Worm (Caenorhabditis elegans) whole organism, L4 larva: ENCODE data around the gene nimk-1.
A peak's percentile ranks its signal among the peaks of the same experiment; 100 is the strongest.
"Not testable (repeated sequence)": the region's sequence is repeated elsewhere in the genome, so short reads cannot be mapped to it uniquely, and the experiment has no call there.

Source experiments
- F10B5.3 ChIP-seq: sonication (generic microtip); optimal IDR thresholded peaks from 2 replicates; lab custom pipeline; 2016; ENCODE audit warnings: mild to moderate bottlenecking, missing genetic modification characterization, missing compliant biosample characterization
- F26F4.8 ChIP-seq: fragments of 200-800 bp; sonication (Bioruptor generic); conservative IDR thresholded peaks from 2 replicates; pipeline ENCODE4 v1.3.6; 2022; ENCODE audit warnings: missing genetic modification characterization, missing compliant biosample characterization
- F49E8.2 ChIP-seq: sonication (generic microtip); optimal IDR thresholded peaks from 2 replicates; lab custom pipeline; 2016; ENCODE audit warnings: missing compliant biosample characterization, mild to moderate bottlenecking, missing genetic modification characterization, borderline replicate concordance
- T26A8.4 ChIP-seq: fragments of 200-800 bp; sonication (Bioruptor generic); IDR thresholded peaks from 2 replicates; pipeline ENCODE4 v1.3.6; 2022; ENCODE audit warnings: missing genetic modification characterization, missing compliant biosample characterization
- Y48G9A.11 ChIP-seq: fragments of 200-800 bp; sonication (Bioruptor generic); IDR thresholded peaks from 2 replicates; pipeline ENCODE4 v1.3.6; 2022; ENCODE audit warnings: missing genetic modification reagents, missing genetic modification characterization, missing compliant biosample characterization
- aha-1 ChIP-seq: fragments of 150-350 bp; peaks from one replicate; lab custom pipeline; 2014; ENCODE audit warnings: missing biosample characterization, missing genetic modification characterization
- ama-1 ChIP-seq: fragments of 150-350 bp; optimal IDR thresholded peaks from 2 replicates; lab custom pipeline; 2014; ENCODE audit warnings: inconsistent platforms, mixed read lengths
- arid-1 ChIP-seq: fragments of 200-800 bp; sonication (Bioruptor generic); conservative IDR thresholded peaks from 2 replicates; pipeline ENCODE4 v1.3.6; 2022; ENCODE audit warnings: missing genetic modification reagents, missing genetic modification characterization, missing compliant biosample characterization
- attf-4 ChIP-seq: sonication (generic microtip); optimal IDR thresholded peaks from 3 replicates; lab custom pipeline; 2017; ENCODE audit warnings: missing biosample characterization, missing genetic modification characterization
- ceh-32 ChIP-seq: sonication (generic microtip); optimal IDR thresholded peaks from 2 replicates; lab custom pipeline; 2016; ENCODE audit warnings: mild to moderate bottlenecking, missing genetic modification characterization, missing compliant biosample characterization; ENCODE audit not compliant: poor library complexity
- ceh-62 ChIP-seq: sonication (generic microtip); optimal IDR thresholded peaks from 2 replicates; lab custom pipeline; 2017; ENCODE audit warnings: missing biosample characterization, missing genetic modification characterization
- ces-1 ChIP-seq: fragments of 150-350 bp; sonication (generic microtip); optimal IDR thresholded peaks from 4 replicates; lab custom pipeline; 2014; ENCODE audit warnings: missing biosample characterization, missing genetic modification reagents, missing genetic modification characterization
- ctbp-1 ChIP-seq: fragments of 200-800 bp; sonication (Bioruptor generic); IDR thresholded peaks from 2 replicates; pipeline ENCODE4 v1.3.6; 2022; ENCODE audit warnings: missing genetic modification reagents, missing genetic modification characterization, missing compliant biosample characterization
- daf-16 ChIP-seq, 3 experiments: sonication (generic microtip); optimal IDR thresholded peaks; 2 replicates each; lab custom pipeline; 2016 to 2017; ENCODE audit warnings: missing genetic modification characterization in 3 of 3, missing genetic modification reagents in 3 of 3, mild to moderate bottlenecking in 2 of 3, missing compliant biosample characterization in 2 of 3, missing biosample characterization in 1 of 3, moderate library complexity in 1 of 3
- egl-43 ChIP-seq: fragments of 200-800 bp; sonication (Bioruptor generic); IDR thresholded peaks from 2 replicates; pipeline ENCODE4 v1.3.6; 2022; ENCODE audit warnings: missing genetic modification reagents, missing genetic modification characterization, missing compliant biosample characterization
- gei-8 ChIP-seq: fragments of 200-800 bp; sonication (Bioruptor generic); optimal IDR thresholded peaks from 2 replicates; lab custom pipeline; 2018; ENCODE audit warnings: mild to moderate bottlenecking, missing genetic modification characterization, missing compliant biosample characterization
- hif-1 ChIP-seq, 2 experiments: sonication (generic microtip); optimal IDR thresholded peaks; 2 replicates each; lab custom pipeline; 2016 to 2017; ENCODE audit warnings: missing compliant biosample characterization in 2 of 2, missing genetic modification characterization in 2 of 2, missing genetic modification reagents in 2 of 2, missing genotype in 2 of 2, mild to moderate bottlenecking in 1 of 2
- hlh-11 ChIP-seq: fragments of 200-800 bp; sonication (Bioruptor generic); optimal IDR thresholded peaks from 2 replicates; lab custom pipeline; 2018; ENCODE audit warnings: mild to moderate bottlenecking, missing genetic modification characterization, missing compliant biosample characterization
- hlh-30 ChIP-seq: sonication (generic microtip); optimal IDR thresholded peaks from 2 replicates; lab custom pipeline; 2017; ENCODE audit warnings: antibody characterized with exemption, mild to moderate bottlenecking, missing genetic modification characterization, missing compliant biosample characterization; ENCODE audit not compliant: insufficient read depth
- hmg-1.1 ChIP-seq: fragments of 200-800 bp; sonication (Bioruptor generic); IDR thresholded peaks from 2 replicates; pipeline ENCODE4 v1.3.6; 2022; ENCODE audit warnings: missing genetic modification reagents, missing genetic modification characterization, missing compliant biosample characterization
- lim-7 ChIP-seq: fragments of 200-800 bp; sonication (Bioruptor generic); IDR thresholded peaks from 2 replicates; pipeline ENCODE4 v1.3.6; 2022; ENCODE audit warnings: missing genetic modification characterization, missing compliant biosample characterization
- lin-1 ChIP-seq: fragments of 200-800 bp; sonication (Bioruptor generic); IDR thresholded peaks from 2 replicates; pipeline ENCODE4 v1.3.6; 2022; ENCODE audit warnings: missing genetic modification reagents, missing genetic modification characterization, missing compliant biosample characterization
- lin-13 ChIP-seq: fragments of 150-350 bp; optimal IDR thresholded peaks from 2 replicates; lab custom pipeline; 2014; ENCODE audit warnings: missing biosample characterization, missing genetic modification reagents, missing genetic modification characterization
- lin-38 ChIP-seq: fragments of 200-800 bp; sonication (Bioruptor generic); IDR thresholded peaks from 2 replicates; pipeline ENCODE4 v1.3.6; 2022; ENCODE audit warnings: missing genetic modification reagents, missing genetic modification characterization, missing compliant biosample characterization
- lsy-2 ChIP-seq, 2 experiments: fragments of 150-350 bp in 1 of 2; sonication (generic microtip) in 1 of 2; optimal IDR thresholded peaks; 2 replicates each; lab custom pipeline; 2014 to 2017; ENCODE audit warnings: missing biosample characterization in 2 of 2, missing genetic modification characterization in 2 of 2
- madf-9 ChIP-seq: fragments of 200-800 bp; sonication (Bioruptor generic); conservative IDR thresholded peaks from 2 replicates; pipeline ENCODE4 v1.3.6; 2022; ENCODE audit warnings: missing genetic modification reagents, missing genetic modification characterization, missing compliant biosample characterization
- mdt-29 ChIP-seq: fragments of 200-800 bp; sonication (Bioruptor generic); IDR thresholded peaks from 2 replicates; pipeline ENCODE4 v1.3.6; 2022; ENCODE audit warnings: missing genetic modification reagents, missing genetic modification characterization, missing compliant biosample characterization
- mes-2 ChIP-seq: sonication (generic microtip); optimal IDR thresholded peaks from 2 replicates; lab custom pipeline; 2016; ENCODE audit warnings: missing genotype, mild to moderate bottlenecking, missing genetic modification characterization, missing compliant biosample characterization; ENCODE audit not compliant: poor library complexity, severe bottlenecking
- mxl-3 ChIP-seq: fragments of 200-800 bp; sonication (Bioruptor generic); optimal IDR thresholded peaks from 2 replicates; lab custom pipeline; 2018; ENCODE audit warnings: mild to moderate bottlenecking, missing genetic modification characterization, missing compliant biosample characterization
- nhr-28 ChIP-seq: fragments of 150-350 bp; optimal IDR thresholded peaks from 2 replicates; lab custom pipeline; 2014; ENCODE audit warnings: missing biosample characterization, missing genetic modification characterization
- nhr-77 ChIP-seq: fragments of 150-350 bp; optimal IDR thresholded peaks from 2 replicates; lab custom pipeline; 2014; ENCODE audit warnings: missing biosample characterization, missing genetic modification characterization
- php-3 ChIP-seq: fragments of 200-800 bp; sonication (Bioruptor generic); IDR thresholded peaks from 2 replicates; pipeline ENCODE4 v1.3.6; 2022; ENCODE audit warnings: missing genetic modification reagents, missing genetic modification characterization, missing compliant biosample characterization
- pqm-1 ChIP-seq: sonication (generic microtip); optimal IDR thresholded peaks from 2 replicates; lab custom pipeline; 2017; ENCODE audit warnings: missing biosample characterization, missing genetic modification characterization
- rbr-2 ChIP-seq: sonication (generic microtip); optimal IDR thresholded peaks from 2 replicates; lab custom pipeline; 2016; ENCODE audit warnings: missing genotype, missing genetic modification characterization, missing compliant biosample characterization
- snpc-4 ChIP-seq: fragments of 150-350 bp; optimal IDR thresholded peaks from 2 replicates; lab custom pipeline; 2014; ENCODE audit warnings: missing biosample characterization, missing genetic modification characterization
- spr-1 ChIP-seq: sonication (generic microtip); optimal IDR thresholded peaks from 2 replicates; lab custom pipeline; 2016; ENCODE audit warnings: mild to moderate bottlenecking, missing genetic modification characterization, missing compliant biosample characterization
- spr-3 ChIP-seq: fragments of 200-800 bp; sonication (Bioruptor generic); optimal IDR thresholded peaks from 2 replicates; lab custom pipeline; 2018; ENCODE audit warnings: mild to moderate bottlenecking, missing genetic modification characterization, missing compliant biosample characterization
- tra-1 ChIP-seq: fragments of 200-800 bp; sonication (Bioruptor generic); IDR thresholded peaks from 2 replicates; pipeline ENCODE4 v1.3.6; 2022; ENCODE audit warnings: missing genetic modification reagents, missing genetic modification characterization, missing compliant biosample characterization
- unc-62 ChIP-seq, 3 experiments: fragments of 150-350 bp in 1 of 3; sonication (generic microtip); optimal IDR thresholded peaks in 2 of 3; peaks in 1 of 3; 1 replicate in 1 of 3; 2 replicates in 2 of 3; lab custom pipeline; 2014 to 2017; ENCODE audit warnings: missing biosample characterization in 3 of 3, missing genetic modification characterization in 3 of 3, missing genetic modification reagents in 3 of 3, missing genotype in 1 of 3
- vab-7 ChIP-seq: fragments of 200-800 bp; sonication (Bioruptor generic); IDR thresholded peaks from 2 replicates; pipeline ENCODE4 v1.3.6; 2022; ENCODE audit warnings: missing genetic modification reagents, missing genetic modification characterization, missing compliant biosample characterization
- zfp-3 ChIP-seq: fragments of 200-800 bp; sonication (Bioruptor generic); conservative IDR thresholded peaks from 2 replicates; pipeline ENCODE4 v1.3.6; 2022; ENCODE audit warnings: missing genetic modification reagents, missing genetic modification characterization, missing compliant biosample characterization
- zip-11 ChIP-seq: fragments of 200-800 bp; sonication (Bioruptor generic); IDR thresholded peaks from 2 replicates; pipeline ENCODE4 v1.3.6; 2022; ENCODE audit warnings: missing genetic modification characterization, missing compliant biosample characterization

Gene nimk-1

DNA sequence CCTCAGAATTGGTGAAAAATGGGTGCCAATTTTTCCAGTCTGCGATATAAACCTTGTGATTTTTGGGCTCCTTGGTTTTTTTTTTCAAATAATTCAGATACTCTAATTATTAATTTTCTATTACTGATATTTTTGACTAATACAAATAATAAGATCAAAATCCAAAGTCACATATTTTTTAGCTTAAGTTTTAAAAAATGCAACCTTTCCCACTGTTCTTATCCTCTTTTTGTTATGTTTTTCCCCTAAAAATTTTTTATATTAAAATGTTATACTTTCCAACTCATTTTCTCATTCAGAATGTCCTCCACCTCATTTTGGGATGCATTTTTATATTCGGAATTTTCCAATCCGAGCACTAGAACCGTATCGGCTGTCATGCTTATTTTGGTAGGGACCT is 4.6 kb upstream of the nimk-1 start, which contains the start of gene srx-120:
Gene srx-120, plus strand, starts transcription at position 301 of the 400 bp plus-strand sequence.
- no peak for TF ChIP-seq hlh-30 (tag; lab: Kevin White, UChicago)
- no peak for TF ChIP-seq spr-3 (GFP tag; lab: Kevin White, UChicago)
- no peak for TF ChIP-seq ceh-32
- no peak for TF ChIP-seq daf-16 (GFP tag; optimal IDR thresholded peaks at IDR 0.05; lab: Kevin White, UChicago)
- no peak for TF ChIP-seq daf-16 (tag; optimal IDR thresholded peaks at IDR 0.05; lab: Kevin White, UChicago)
- no peak for TF ChIP-seq hlh-11 (tag; lab: Kevin White, UChicago)
- no peak for TF ChIP-seq snpc-4 (tag; lab: Kevin White, UChicago)
- no peak for TF ChIP-seq nhr-77
- no peak for TF ChIP-seq ceh-62 (tag; lab: Kevin White, UChicago)
- TF ChIP-seq ces-1 (GFP tag; lab: Kevin White, UChicago): no peak
- no peak for TF ChIP-seq lin-1 (GFP tag; lab: Robert Waterston, UW)
- no peak for TF ChIP-seq nhr-28
- no peak for TF ChIP-seq aha-1 (tag; lab: Kevin White, UChicago)
- no peak for TF ChIP-seq zip-11
- TF ChIP-seq ama-1 (lab: Kevin White, UChicago): no peak
- no peak for TF ChIP-seq lim-7 (GFP tag; lab: Robert Waterston, UW)
- no peak for TF ChIP-seq lin-38 (GFP tag; lab: Robert Waterston, UW)

- not testable (repeated sequence) for TF ChIP-seq lsy-2 (tag; optimal IDR thresholded peaks at IDR 0.05; lab: Kevin White, UChicago); mxl-3 (GFP tag; lab: Kevin White, UChicago); madf-9 (GFP tag; lab: Robert Waterston, UW)
Observed at ce11 chrII:12536203-12536602, 650 bp downstream of the nimk-1 start, which contains the start of gene F49C5.3. TSS of gene F49C5.3 (plus strand) at chrII:12536503.

DNA sequence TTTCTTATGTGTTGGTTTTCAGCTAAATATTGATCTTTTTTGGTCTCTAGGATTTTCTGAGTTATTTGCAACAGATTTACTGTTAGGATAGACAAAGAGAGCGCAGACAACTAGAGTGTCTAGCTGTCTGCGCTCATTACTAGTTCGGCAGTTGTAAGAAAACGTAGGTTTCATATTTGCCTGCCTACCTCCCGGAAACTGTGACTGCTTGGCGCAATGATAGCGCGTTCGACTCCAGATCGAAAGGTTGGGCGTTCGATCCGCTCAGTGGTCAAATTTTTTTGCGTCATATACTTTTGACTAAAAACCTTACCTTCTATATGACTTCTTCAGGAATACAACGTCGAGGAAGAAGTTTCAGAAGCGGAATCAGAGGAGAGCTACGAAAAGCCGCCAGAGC is 3.8 kb downstream of the nimk-1 start:
- TF ChIP-seq gei-8 (GFP tag; lab: Kevin White, UChicago) (no peak), php-3 (GFP tag; lab: Robert Waterston, UW) (no peak), unc-62 (GFP tag; optimal IDR thresholded peaks at IDR 0.05 in 1 of 2; lab: Kevin White, UChicago) (peak in 1 of 2 experiments; percentile 89), unc-62 (tag; optimal IDR thresholded peaks at IDR 0.05; lab: Kevin White, UChicago) (no peak), F49E8.2 (tag; lab: Kevin White, UChicago) (no peak), attf-4 (tag; lab: Kevin White, UChicago) (no peak), T26A8.4 (GFP tag; lab: Robert Waterston, UW) (no peak), zip-11 (no peak), egl-43 (GFP tag; lab: Robert Waterston, UW) (peak; percentile 42; the same call in 1 of the 2 replicates)
- TF ChIP-seq, all 104 proteins: peak for 2

ce11 chrII:12541670-12542080 is 6.1 kb downstream of the nimk-1 start:
- TF ChIP-seq mes-2 (tag; lab: Kevin White, UChicago) (peak; percentile 42), ctbp-1 (GFP tag; lab: Robert Waterston, UW) (peak; percentile 73), F49E8.2 (tag; lab: Kevin White, UChicago) (peak; percentile 51), lin-13 (GFP tag; lab: Kevin White, UChicago) (peak; percentile 34), php-3 (GFP tag; lab: Robert Waterston, UW) (peak; percentile 64; the same call in 1 of the 2 replicates), rbr-2 (tag; lab: Kevin White, UChicago) (peak; percentile 27), egl-43 (GFP tag; lab: Robert Waterston, UW) (peak; percentile 70; the same call in 1 of the 2 replicates), madf-9 (GFP tag; lab: Robert Waterston, UW) (0 out of 2 replicates have a peak, but pooled peaks have one; percentile 12), spr-1 (tag; lab: Kevin White, UChicago) (peak; percentile 49), arid-1 (0 out of 2 replicates have a peak, but pooled peaks have one; percentile 17), zfp-3 (GFP tag; lab: Robert Waterston, UW) (peak; percentile 80), Y48G9A.11 (GFP tag; lab: Robert Waterston, UW) (peak; percentile 72; the same call in 1 of the 2 replicates), F10B5.3 (tag; lab: Kevin White, UChicago) (peak; percentile 10), hif-1 (tag; optimal IDR thresholded peaks at IDR 0.05; lab: Kevin White, UChicago) (peak in 1 of 2 experiments; percentile 39), vab-7 (peak; percentile 76), mdt-29 (GFP tag; lab: Robert Waterston, UW) (0 out of 2 replicates have a peak, but pooled peaks have one; percentile 19), tra-1 (GFP tag; lab: Robert Waterston, UW) (0 out of 2 replicates have a peak, but pooled peaks have one; percentile 47), F26F4.8 (GFP tag; lab: Robert Waterston, UW) (0 out of 2 replicates have a peak, but pooled peaks have one; percentile 8), lin-38 (GFP tag; lab: Robert Waterston, UW) (peak; percentile 79), hlh-30 (tag; lab: Kevin White, UChicago) (peak; percentile 35), nhr-28 (peak; percentile 12), pqm-1 (tag; lab: Kevin White, UChicago) (peak; percentile 11), nhr-77 (peak; percentile 35), hmg-1.1 (peak; percentile 55)
